Fruit fly (Drosophila melanogaster): ENCODE measurements around the gene CG31546.

DNA sequence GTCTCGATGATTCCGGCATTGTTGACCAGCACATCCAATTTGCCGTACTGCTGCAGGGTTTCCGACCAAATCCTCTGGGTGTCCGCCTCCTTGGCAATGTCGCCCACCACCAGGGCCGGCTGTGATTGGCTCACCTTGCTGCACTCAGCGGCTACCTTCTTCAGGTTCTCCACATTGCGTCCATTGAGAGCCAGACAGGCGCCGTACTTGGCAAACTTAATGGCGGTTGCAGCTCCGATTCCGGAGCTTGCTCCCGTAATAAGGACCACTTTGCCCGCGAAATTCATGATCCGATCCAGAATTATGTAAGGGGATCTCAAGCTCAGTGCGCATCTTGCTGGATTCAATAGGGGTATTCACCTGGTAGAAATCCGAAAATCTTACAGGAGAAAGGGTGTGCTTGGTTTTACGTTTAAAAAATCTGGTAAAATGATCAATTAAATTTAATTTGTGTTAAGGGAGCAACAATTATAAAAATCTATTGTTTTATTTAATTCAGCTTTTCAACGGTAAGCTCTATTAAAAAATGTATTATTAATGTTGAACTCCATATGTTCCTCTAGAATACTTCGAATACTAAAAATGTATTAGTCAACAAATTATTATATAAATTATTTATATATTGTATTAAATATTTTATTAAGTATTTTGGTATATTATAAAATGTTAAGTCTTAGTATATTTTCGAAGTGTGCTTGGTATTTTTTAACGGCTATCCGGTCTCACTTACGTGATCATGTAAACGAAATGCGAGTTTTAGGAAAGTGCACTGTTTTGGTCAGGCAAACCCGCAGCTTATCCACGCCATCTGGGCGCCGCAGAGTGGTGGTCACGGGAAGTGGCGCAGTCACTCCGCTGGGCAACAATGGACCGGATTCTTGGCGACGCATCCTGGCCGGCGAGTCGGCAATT lies 1.4 kb upstream of the CG31546 start, which contains the start of the genes CG31548 and CG12170:
- TF ChIP-seq CG8478 (optimal IDR thresholded peaks at IDR 0.05) (no peak), CTCF (optimal IDR thresholded peaks at IDR 0.05) (no peak)
